Worm (Caenorhabditis elegans) whole organism, L1 larva: ENCODE results near the gene C30G7.3.

Experiments
- C34B4.2 ChIP-seq: sonication (generic microtip); optimal IDR thresholded peaks from 2 replicates; lab custom pipeline; 2017; ENCODE audit warnings: mild to moderate bottlenecking, missing genetic modification characterization, missing compliant biosample characterization
- aly-2 ChIP-seq: fragments of 150-350 bp; optimal IDR thresholded peaks from 2 replicates; lab custom pipeline; 2014; ENCODE audit warnings: missing biosample characterization, missing genetic modification characterization
- lir-3 ChIP-seq: sonication (generic microtip); optimal IDR thresholded peaks from 2 replicates; lab custom pipeline; 2016; ENCODE audit warnings: mild to moderate bottlenecking, missing genetic modification characterization, moderate library complexity, missing compliant biosample characterization; ENCODE audit not compliant: poor library complexity
- nhr-47 ChIP-seq: sonication (generic microtip); optimal IDR thresholded peaks from 2 replicates; lab custom pipeline; 2016; ENCODE audit warnings: mild to moderate bottlenecking, missing genetic modification characterization, moderate library complexity, missing compliant biosample characterization
- nhr-76 ChIP-seq: sonication (generic microtip); optimal IDR thresholded peaks from 2 replicates; lab custom pipeline; 2017; ENCODE audit warnings: missing biosample characterization, missing genetic modification characterization
- unc-62 ChIP-seq: fragments of 150-350 bp; optimal IDR thresholded peaks from 2 replicates; lab custom pipeline; 2014; ENCODE audit warnings: missing biosample characterization, missing genetic modification reagents, missing genetic modification characterization

DNA sequence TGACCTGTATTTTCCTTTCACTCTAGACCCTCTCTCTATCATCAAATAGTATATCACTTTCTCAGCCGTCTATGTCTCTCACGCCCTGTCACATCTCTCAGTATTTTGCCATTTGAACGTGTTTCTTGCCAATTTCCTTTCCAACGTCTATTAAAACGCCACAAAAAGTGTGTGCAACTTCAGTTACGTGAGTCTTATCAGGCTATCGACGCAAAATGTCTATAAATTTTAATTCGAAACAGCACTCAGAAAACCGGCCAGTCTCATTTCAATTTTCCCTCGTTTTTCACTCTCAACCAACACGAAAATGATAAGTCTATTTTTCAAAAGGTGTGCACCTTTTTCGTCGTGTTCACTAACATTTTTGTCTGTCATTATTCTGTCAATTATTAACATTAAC, 49.9 kb downstream of the C30G7.3 start, which contains the start of gene mpst-3:
- TF ChIP-seq lir-3 (tag; lab: Kevin White, UChicago): no peak
- TF ChIP-seq nhr-47 (tag; lab: Kevin White, UChicago): no peak
- TF ChIP-seq C34B4.2 (tag; lab: Kevin White, UChicago): no peak
- TF ChIP-seq unc-62 (GFP tag; lab: Kevin White, UChicago): no peak
- no peak for TF ChIP-seq nhr-76
- TF ChIP-seq aly-2 (tag; lab: Kevin White, UChicago): no peak
